Worm (Caenorhabditis elegans) whole organism, L4 larva: ENCODE results near the gene F22B5.5.

Experiments used
- F37D6.2 ChIP-seq: sonication (generic microtip); optimal IDR thresholded peaks from 2 replicates; lab custom pipeline; 2016; ENCODE audit warnings: mild to moderate bottlenecking, missing genetic modification characterization, missing compliant biosample characterization
- T26A8.4 ChIP-seq: fragments of 200-800 bp; sonication (Bioruptor generic); IDR thresholded peaks from 2 replicates; pipeline ENCODE4 v1.3.6; 2022; ENCODE audit warnings: missing genetic modification characterization, missing compliant biosample characterization
- Y5F2A.4 ChIP-seq: fragments of 200-800 bp; sonication (Bioruptor generic); optimal IDR thresholded peaks from 2 replicates; lab custom pipeline; 2018; ENCODE audit warnings: mild to moderate bottlenecking, missing genetic modification characterization, missing compliant biosample characterization
- ZK546.5 ChIP-seq, 2 experiments: sonication (generic microtip); optimal IDR thresholded peaks; 2 replicates each; lab custom pipeline; 2017; ENCODE audit warnings: missing biosample characterization in 2 of 2, missing genetic modification characterization in 2 of 2
- aly-2 ChIP-seq: sonication (generic microtip); optimal IDR thresholded peaks from 2 replicates; lab custom pipeline; 2018; ENCODE audit warnings: missing biosample characterization, missing genetic modification characterization
- ama-1 ChIP-seq: fragments of 150-350 bp; optimal IDR thresholded peaks from 2 replicates; lab custom pipeline; 2014; ENCODE audit warnings: inconsistent platforms, mixed read lengths
- attf-4 ChIP-seq: sonication (generic microtip); optimal IDR thresholded peaks from 3 replicates; lab custom pipeline; 2017; ENCODE audit warnings: missing biosample characterization, missing genetic modification characterization
- ceh-62 ChIP-seq: sonication (generic microtip); optimal IDR thresholded peaks from 2 replicates; lab custom pipeline; 2017; ENCODE audit warnings: missing biosample characterization, missing genetic modification characterization
- cey-2 ChIP-seq: sonication (generic microtip); optimal IDR thresholded peaks from 3 replicates; lab custom pipeline; 2017; ENCODE audit warnings: missing genetic modification characterization, mild to moderate bottlenecking, missing compliant biosample characterization, antibody characterized with exemption, borderline replicate concordance; ENCODE audit not compliant: insufficient read depth
- daf-16 ChIP-seq, 3 experiments: sonication (generic microtip); optimal IDR thresholded peaks; 2 replicates each; lab custom pipeline; 2016 to 2017; ENCODE audit warnings: missing genetic modification characterization in 3 of 3, missing genetic modification reagents in 3 of 3, mild to moderate bottlenecking in 2 of 3, missing compliant biosample characterization in 2 of 3, missing biosample characterization in 1 of 3, moderate library complexity in 1 of 3
- dve-1 ChIP-seq: sonication (generic microtip); optimal IDR thresholded peaks from 2 replicates; lab custom pipeline; 2017; ENCODE audit warnings: antibody characterized with exemption, mild to moderate bottlenecking, missing genetic modification characterization, missing compliant biosample characterization; ENCODE audit not compliant: insufficient read depth
- gei-8 ChIP-seq: fragments of 200-800 bp; sonication (Bioruptor generic); optimal IDR thresholded peaks from 2 replicates; lab custom pipeline; 2018; ENCODE audit warnings: mild to moderate bottlenecking, missing genetic modification characterization, missing compliant biosample characterization
- hlh-11 ChIP-seq: fragments of 200-800 bp; sonication (Bioruptor generic); optimal IDR thresholded peaks from 2 replicates; lab custom pipeline; 2018; ENCODE audit warnings: mild to moderate bottlenecking, missing genetic modification characterization, missing compliant biosample characterization
- hlh-30 ChIP-seq: sonication (generic microtip); optimal IDR thresholded peaks from 2 replicates; lab custom pipeline; 2017; ENCODE audit warnings: antibody characterized with exemption, mild to moderate bottlenecking, missing genetic modification characterization, missing compliant biosample characterization; ENCODE audit not compliant: insufficient read depth
- lin-1 ChIP-seq: fragments of 200-800 bp; sonication (Bioruptor generic); IDR thresholded peaks from 2 replicates; pipeline ENCODE4 v1.3.6; 2022; ENCODE audit warnings: missing genetic modification reagents, missing genetic modification characterization, missing compliant biosample characterization
- lin-13 ChIP-seq: fragments of 150-350 bp; optimal IDR thresholded peaks from 2 replicates; lab custom pipeline; 2014; ENCODE audit warnings: missing biosample characterization, missing genetic modification reagents, missing genetic modification characterization
- lin-15B ChIP-seq: fragments of 150-350 bp; sonication (generic microtip); optimal IDR thresholded peaks from 3 replicates; lab custom pipeline; 2014; ENCODE audit warnings: missing biosample characterization, missing genetic modification characterization
- lin-38 ChIP-seq: fragments of 200-800 bp; sonication (Bioruptor generic); IDR thresholded peaks from 2 replicates; pipeline ENCODE4 v1.3.6; 2022; ENCODE audit warnings: missing genetic modification reagents, missing genetic modification characterization, missing compliant biosample characterization
- lir-3 ChIP-seq: sonication (generic microtip); optimal IDR thresholded peaks from 2 replicates; lab custom pipeline; 2016; ENCODE audit warnings: mild to moderate bottlenecking, missing genetic modification characterization, missing compliant biosample characterization
- mep-1 ChIP-seq: fragments of 150-350 bp; sonication (generic microtip); optimal IDR thresholded peaks from 3 replicates; lab custom pipeline; 2014; ENCODE audit warnings: missing biosample characterization, missing genetic modification characterization
- nhr-102 ChIP-seq: sonication (generic microtip); optimal IDR thresholded peaks from 2 replicates; lab custom pipeline; 2016; ENCODE audit warnings: mild to moderate bottlenecking, missing genetic modification characterization, moderate library complexity, missing compliant biosample characterization
- nhr-237 ChIP-seq: sonication (generic microtip); optimal IDR thresholded peaks from 2 replicates; lab custom pipeline; 2017; ENCODE audit warnings: missing biosample characterization, missing genetic modification characterization
- nhr-25 ChIP-seq: sonication (generic microtip); optimal IDR thresholded peaks from 2 replicates; lab custom pipeline; 2017; ENCODE audit warnings: missing genetic modification characterization, mild to moderate bottlenecking, missing compliant biosample characterization, antibody characterized with exemption, moderate library complexity, borderline replicate concordance; ENCODE audit not compliant: insufficient read depth
- nhr-28 ChIP-seq: fragments of 150-350 bp; optimal IDR thresholded peaks from 2 replicates; lab custom pipeline; 2014; ENCODE audit warnings: missing biosample characterization, missing genetic modification characterization
- nhr-76 ChIP-seq: fragments of 150-350 bp; optimal IDR thresholded peaks from 2 replicates; lab custom pipeline; 2014; ENCODE audit warnings: missing biosample characterization, missing genetic modification characterization
- pha-4 ChIP-seq, 2 experiments: fragments of 150-350 bp in 1 of 2; fragments of 200-800 bp in 1 of 2; sonication (Bioruptor generic) in 1 of 2; IDR thresholded peaks in 1 of 2; optimal IDR thresholded peaks in 1 of 2; 2 replicates each; pipeline versions ENCODE4 v1.3.6 to Lab custom; 2014 to 2022; ENCODE audit warnings: missing genetic modification characterization in 2 of 2, missing genetic modification reagents in 2 of 2, missing biosample characterization in 1 of 2, missing compliant biosample characterization in 1 of 2
- php-3 ChIP-seq: fragments of 200-800 bp; sonication (Bioruptor generic); IDR thresholded peaks from 2 replicates; pipeline ENCODE4 v1.3.6; 2022; ENCODE audit warnings: missing genetic modification reagents, missing genetic modification characterization, missing compliant biosample characterization
- pqm-1 ChIP-seq: sonication (generic microtip); optimal IDR thresholded peaks from 2 replicates; lab custom pipeline; 2017; ENCODE audit warnings: missing biosample characterization, missing genetic modification characterization
- set-16 ChIP-seq: fragments of 200-800 bp; sonication (Bioruptor generic); IDR thresholded peaks from 2 replicates; pipeline ENCODE4 v1.3.6; 2022; ENCODE audit warnings: missing genetic modification reagents, missing genetic modification characterization, missing compliant biosample characterization
- skn-1 ChIP-seq: fragments of 150-350 bp; optimal IDR thresholded peaks from 2 replicates; lab custom pipeline; 2014; ENCODE audit warnings: missing biosample characterization, missing genetic modification characterization
- snpc-4 ChIP-seq: fragments of 150-350 bp; optimal IDR thresholded peaks from 2 replicates; lab custom pipeline; 2014; ENCODE audit warnings: missing biosample characterization, missing genetic modification characterization
- spr-3 ChIP-seq: fragments of 200-800 bp; sonication (Bioruptor generic); optimal IDR thresholded peaks from 2 replicates; lab custom pipeline; 2018; ENCODE audit warnings: mild to moderate bottlenecking, missing genetic modification characterization, missing compliant biosample characterization
- unc-62 ChIP-seq, 3 experiments: fragments of 150-350 bp in 1 of 3; sonication (generic microtip); optimal IDR thresholded peaks in 2 of 3; peaks in 1 of 3; 1 replicate in 1 of 3; 2 replicates in 2 of 3; lab custom pipeline; 2014 to 2017; ENCODE audit warnings: missing biosample characterization in 3 of 3, missing genetic modification characterization in 3 of 3, missing genetic modification reagents in 3 of 3, missing genotype in 1 of 3
- zag-1 ChIP-seq: fragments of 150-350 bp; optimal IDR thresholded peaks from 2 replicates; lab custom pipeline; 2014; ENCODE audit warnings: missing biosample characterization, missing genetic modification characterization
- zfp-3 ChIP-seq: fragments of 200-800 bp; sonication (Bioruptor generic); conservative IDR thresholded peaks from 2 replicates; pipeline ENCODE4 v1.3.6; 2022; ENCODE audit warnings: missing genetic modification reagents, missing genetic modification characterization, missing compliant biosample characterization
- zip-11 ChIP-seq: fragments of 200-800 bp; sonication (Bioruptor generic); IDR thresholded peaks from 2 replicates; pipeline ENCODE4 v1.3.6; 2022; ENCODE audit warnings: missing genetic modification characterization, missing compliant biosample characterization

The F22B5.5 gene

ce11 chrII:8412935-8413334 lies 41.5 kb downstream of the F22B5.5 start (continued):
- TF ChIP-seq snpc-4 (no peak), pqm-1 (tag; lab: Kevin White, UChicago) (no peak)
- TF ChIP-seq, all 104 proteins: peak for 6

ce11 chrII:8412061-8412721 lies 42.2 kb downstream of the F22B5.5 start, which contains the start of gene efl-3:
TSS of gene efl-3 (plus strand) at chrII:8412671.
- peak; percentile 21 for TF ChIP-seq pqm-1 (tag; lab: Kevin White, UChicago)
- peak; percentile 42 for TF ChIP-seq dve-1
- peak in 1 of 2 experiments; percentile 27 for TF ChIP-seq unc-62 (GFP tag; optimal IDR thresholded peaks at IDR 0.05 in 1 of 2; lab: Kevin White, UChicago)
- no peak for TF ChIP-seq unc-62 (tag; optimal IDR thresholded peaks at IDR 0.05; lab: Kevin White, UChicago)
- TF ChIP-seq F37D6.2 (tag; lab: Kevin White, UChicago), result no peak
- TF ChIP-seq set-16 (GFP tag; lab: Robert Waterston, UW), result 0 out of 2 replicates have a peak, but pooled peaks have one; percentile 25
- peak; percentile 20 for TF ChIP-seq nhr-28 (tag; lab: Kevin White, UChicago)
- TF ChIP-seq hlh-11 (tag; lab: Kevin White, UChicago), result peak; percentile 75
- TF ChIP-seq daf-16 (GFP tag; optimal IDR thresholded peaks at IDR 0.05; lab: Kevin White, UChicago), result no peak
- TF ChIP-seq daf-16 (tag; optimal IDR thresholded peaks at IDR 0.05; lab: Kevin White, UChicago), result peak; percentile 77
- no peak for TF ChIP-seq lin-38 (GFP tag; lab: Robert Waterston, UW)
- TF ChIP-seq ZK546.5 (tag; optimal IDR thresholded peaks at IDR 0.05; lab: Kevin White, UChicago), result no peak
- no peak for TF ChIP-seq cey-2
- TF ChIP-seq php-3 (GFP tag; lab: Robert Waterston, UW), result 0 out of 2 replicates have a peak, but pooled peaks have one; percentile 23
- TF ChIP-seq T26A8.4 (GFP tag; lab: Robert Waterston, UW), result no peak

ce11 chrII:8411002-8411401 lies 43.4 kb downstream of the F22B5.5 start:
- TF ChIP-seq nhr-102 (tag; lab: Kevin White, UChicago) (no peak), lin-15B (no peak), pha-4 (GFP tag; IDR thresholded peaks at IDR 0.05; lab: Robert Waterston, UW) (no peak), pha-4 (tag; optimal IDR thresholded peaks at IDR 0.05; lab: Kevin White, UChicago) (no peak), ceh-62 (tag; lab: Kevin White, UChicago) (no peak), skn-1 (no peak), nhr-76 (tag; lab: Kevin White, UChicago) (no peak), ama-1 (lab: Kevin White, UChicago) (no peak), mep-1 (no peak), attf-4 (tag; lab: Kevin White, UChicago) (no peak), zag-1 (no peak), lir-3 (no peak), Y5F2A.4 (GFP tag; lab: Kevin White, UChicago) (no peak), lin-1 (GFP tag; lab: Robert Waterston, UW) (no peak), spr-3 (GFP tag; lab: Kevin White, UChicago) (no peak), nhr-25 (tag; lab: Kevin White, UChicago) (no peak), aly-2 (tag; lab: Kevin White, UChicago) (no peak)

ce11 chrII:8409538-8409937 lies 44.9 kb downstream of the F22B5.5 start:
- TF ChIP-seq unc-62 (GFP tag; optimal IDR thresholded peaks at IDR 0.05 in 1 of 2; lab: Kevin White, UChicago), result peak in 1 of 2 experiments; percentile 80
- no peak for TF ChIP-seq unc-62 (tag; optimal IDR thresholded peaks at IDR 0.05; lab: Kevin White, UChicago)
- no peak for TF ChIP-seq cey-2
- TF ChIP-seq hlh-30, result no peak
- TF ChIP-seq spr-3 (GFP tag; lab: Kevin White, UChicago), result no peak
- no peak for TF ChIP-seq lin-13 (GFP tag; lab: Kevin White, UChicago)
- no peak for TF ChIP-seq nhr-237 (tag; lab: Kevin White, UChicago)
- TF ChIP-seq gei-8 (GFP tag; lab: Kevin White, UChicago), result no peak
- no peak for TF ChIP-seq zip-11
- no peak for TF ChIP-seq zfp-3 (GFP tag; lab: Robert Waterston, UW)
- TF ChIP-seq nhr-25 (tag; lab: Kevin White, UChicago), result peak; percentile 32
